Fruit fly (Drosophila melanogaster): Measurements from ENCODE around the gene CG13029.

dm6 chr3L:16886179-16886930, 25.9 kb downstream of the CG13029 start:
- TF ChIP-seq insv (optimal IDR thresholded peaks at IDR 0.05) (no peak), psq (optimal IDR thresholded peaks at IDR 0.05) (no peak)
